Worm (Caenorhabditis elegans): ENCODE results near the gene C18H7.1.

Gene C18H7.1

ce11 chrIV:658497-659177 lies 43.3 kb downstream of the C18H7.1 start:
- TF ChIP-seq bed-3 (GFP tag; optimal IDR thresholded peaks at IDR 0.05) (no peak), nhr-237 (tag; optimal IDR thresholded peaks at IDR 0.05) (no peak), ceh-83 (GFP tag; optimal IDR thresholded peaks at IDR 0.05) (no peak), elt-1 (tag; optimal IDR thresholded peaks at IDR 0.05; ENCODE audit: borderline replicate concordance, insufficient read depth) (no peak), ces-1 (GFP tag; optimal IDR thresholded peaks at IDR 0.05) (no peak), drap-1 (GFP tag; optimal IDR thresholded peaks at IDR 0.05) (no peak), pha-4 (tag; optimal IDR thresholded peaks at IDR 0.05) (no peak), tbx-8 (GFP tag; optimal IDR thresholded peaks at IDR 0.05) (no peak)

ce11 chrIV:659585-659984 lies 44.2 kb downstream of the C18H7.1 start:
- TF ChIP-seq ces-1 (GFP tag; optimal IDR thresholded peaks at IDR 0.05) (peak; percentile 21), tbx-8 (GFP tag; optimal IDR thresholded peaks at IDR 0.05) (no peak)

ce11 chrIV:661623-662022 lies 46.3 kb downstream of the C18H7.1 start:
- TF ChIP-seq sptf-1 (tag; optimal IDR thresholded peaks at IDR 0.05) (no peak), unc-62 (GFP tag; optimal IDR thresholded peaks at IDR 0.05) (peak; percentile 47), mep-1 (tag; optimal IDR thresholded peaks at IDR 0.05) (no peak)

ce11 chrIV:664122-664521 lies 48.8 kb downstream of the C18H7.1 start:
- TF ChIP-seq unc-120 (tag; optimal IDR thresholded peaks at IDR 0.05; ENCODE audit: poor library complexity, severe bottlenecking) (no peak), unc-62 (GFP tag; optimal IDR thresholded peaks at IDR 0.05) (peak; percentile 31), mep-1 (tag; optimal IDR thresholded peaks at IDR 0.05) (no peak), drap-1 (GFP tag; optimal IDR thresholded peaks at IDR 0.05) (no peak), lsy-2 (tag; optimal IDR thresholded peaks at IDR 0.05) (no peak)

DNA sequence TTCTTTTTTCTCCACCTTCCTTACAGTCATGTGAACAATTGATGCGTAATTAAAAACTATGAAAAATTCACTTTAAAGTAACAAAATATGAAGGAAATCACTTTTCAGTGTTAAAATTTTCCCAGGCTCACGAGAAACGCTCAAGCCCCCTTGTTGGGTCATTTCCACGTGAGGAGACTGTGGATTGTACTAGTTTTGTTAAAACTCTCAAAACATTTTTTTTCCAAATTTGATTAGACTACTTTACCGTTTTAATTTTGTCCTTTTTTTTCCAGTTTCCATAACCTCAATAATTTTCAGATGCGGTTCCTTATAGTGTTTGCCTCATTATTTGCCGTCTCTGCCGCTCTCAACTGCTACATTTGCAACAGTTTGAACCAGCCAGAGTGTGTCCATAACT lies 49.9 kb downstream of the C18H7.1 start, which contains the start of gene K11H12.7:
TSS of gene K11H12.7 (plus strand) at position 301 of the 400 bp plus-strand sequence.
- no peak for TF ChIP-seq pha-4 (tag; optimal IDR thresholded peaks at IDR 0.05)
- no peak for TF ChIP-seq elt-1 (tag; optimal IDR thresholded peaks at IDR 0.05; ENCODE audit: borderline replicate concordance, insufficient read depth)
- TF ChIP-seq nhr-237 (tag; optimal IDR thresholded peaks at IDR 0.05): no peak
- TF ChIP-seq mep-1 (tag; optimal IDR thresholded peaks at IDR 0.05): no peak
- no peak for TF ChIP-seq mls-2 (tag; optimal IDR thresholded peaks at IDR 0.05)
- TF ChIP-seq blmp-1 (tag; optimal IDR thresholded peaks at IDR 0.05): no peak
- TF ChIP-seq nhr-2 (tag; optimal IDR thresholded peaks at IDR 0.05): no peak
- no peak for TF ChIP-seq ztf-11 (tag; optimal IDR thresholded peaks at IDR 0.05)
- TF ChIP-seq zip-8 (tag; optimal IDR thresholded peaks at IDR 0.05): no peak
- no peak for TF ChIP-seq lsy-2 (tag; optimal IDR thresholded peaks at IDR 0.05)

ce11 chrIV:666991-667390 lies 51.6 kb downstream of the C18H7.1 start, which contains the start of gene K11H12.6:
TSS of gene K11H12.6 (plus strand) at chrIV:667291.
- TF ChIP-seq ham-2 (GFP tag; optimal IDR thresholded peaks at IDR 0.05) (no peak), hlh-1 (tag; optimal IDR thresholded peaks at IDR 0.05) (no peak)

DNA sequence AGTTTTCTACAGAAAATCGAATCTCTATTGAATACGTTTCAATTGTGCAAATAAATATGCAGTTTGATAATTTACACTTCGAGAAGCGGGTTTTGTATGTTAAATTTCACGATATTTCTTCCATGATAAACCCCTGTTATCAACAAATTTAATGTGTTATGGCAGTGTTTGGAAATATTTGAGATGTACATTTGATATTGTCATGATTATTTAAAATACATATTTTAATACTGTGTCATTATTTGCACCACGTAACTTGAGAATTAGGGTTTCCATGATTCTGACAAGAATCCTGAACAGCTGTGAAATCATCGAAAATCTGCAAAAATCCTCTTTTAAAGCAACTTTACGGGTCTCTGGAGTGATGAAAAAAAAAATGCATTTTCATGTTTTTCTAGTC lies 55.1 kb downstream of the C18H7.1 start, which contains the start of gene K11H12.11:
TSS of gene K11H12.11 (minus strand) at position 101 of the 400 bp plus-strand sequence.
- no peak for TF ChIP-seq ceh-83 (GFP tag; optimal IDR thresholded peaks at IDR 0.05)

Data from whole organism, mixed stage, embryonic.